Worm (Caenorhabditis elegans) whole organism, young adult: ENCODE measurements around the gene hsp-43.
A peak's percentile ranks its signal among the peaks of the same experiment; 100 is the strongest.

Experiments used
- B0035.1 ChIP-seq: sonication (generic microtip); optimal IDR thresholded peaks from 2 replicates; lab custom pipeline; 2016; ENCODE audit warnings: missing genetic modification characterization, mild to moderate bottlenecking, missing compliant biosample characterization, missing genotype, missing genetic modification reagents
- C06A6.2 ChIP-seq: fragments of 200-800 bp; sonication (Bioruptor generic); conservative IDR thresholded peaks from 2 replicates; pipeline ENCODE4 v1.3.6; 2022; ENCODE audit warnings: missing genetic modification characterization, missing compliant biosample characterization
- F23B12.7 ChIP-seq: sonication (generic microtip); optimal IDR thresholded peaks from 2 replicates; lab custom pipeline; 2017; ENCODE audit warnings: missing genetic modification characterization, mild to moderate bottlenecking, missing compliant biosample characterization, antibody characterized with exemption, moderate library complexity; ENCODE audit not compliant: insufficient read depth
- F49E8.2 ChIP-seq: sonication (generic microtip); optimal IDR thresholded peaks from 3 replicates; lab custom pipeline; 2017; ENCODE audit warnings: missing genetic modification characterization, mild to moderate bottlenecking, missing compliant biosample characterization, antibody characterized with exemption, moderate library complexity; ENCODE audit not compliant: insufficient read depth
- K12H6.12 ChIP-seq: fragments of 200-800 bp; sonication (Bioruptor generic); optimal IDR thresholded peaks from 2 replicates; lab custom pipeline; 2018; ENCODE audit warnings: mild to moderate bottlenecking, missing genetic modification characterization, missing compliant biosample characterization
- Y79H2A.3 ChIP-seq: fragments of 200-800 bp; sonication (Bioruptor generic); conservative IDR thresholded peaks from 2 replicates; pipeline ENCODE4 v1.3.6; 2022; ENCODE audit warnings: missing genetic modification reagents, missing genetic modification characterization, missing compliant biosample characterization
- ZK185.1 ChIP-seq: sonication (generic microtip); optimal IDR thresholded peaks from 2 replicates; lab custom pipeline; 2016; ENCODE audit warnings: mild to moderate bottlenecking, missing genetic modification characterization, missing compliant biosample characterization; ENCODE audit not compliant: poor library complexity, severe bottlenecking
- akir-1 ChIP-seq: fragments of 200-800 bp; sonication (Bioruptor generic); optimal IDR thresholded peaks from 2 replicates; lab custom pipeline; 2018; ENCODE audit warnings: mild to moderate bottlenecking, missing genetic modification characterization, moderate library complexity, missing compliant biosample characterization
- aptf-3 ChIP-seq: fragments of 200-800 bp; sonication (Bioruptor generic); IDR thresholded peaks from 2 replicates; pipeline ENCODE4 v1.3.6; 2022; ENCODE audit warnings: missing genetic modification characterization, missing compliant biosample characterization
- attf-3 ChIP-seq: fragments of 200-800 bp; sonication (Bioruptor generic); conservative IDR thresholded peaks from 2 replicates; pipeline ENCODE4 v1.3.6; 2022; ENCODE audit warnings: missing genetic modification reagents, missing genetic modification characterization, missing compliant biosample characterization
- attf-5 ChIP-seq: fragments of 200-800 bp; sonication (Bioruptor generic); optimal IDR thresholded peaks from 2 replicates; lab custom pipeline; 2018; ENCODE audit warnings: mild to moderate bottlenecking, missing genetic modification characterization, missing compliant biosample characterization
- attf-6 ChIP-seq: fragments of 200-800 bp; sonication (Bioruptor generic); IDR thresholded peaks from 2 replicates; pipeline ENCODE4 v1.3.6; 2022; ENCODE audit warnings: missing genetic modification reagents, missing genetic modification characterization, missing compliant biosample characterization
- cebp-2 ChIP-seq: fragments of 200-800 bp; sonication (Bioruptor generic); IDR thresholded peaks from 2 replicates; pipeline ENCODE4 v1.3.6; 2022; ENCODE audit warnings: missing genetic modification characterization, missing compliant biosample characterization
- ceh-100 ChIP-seq: fragments of 200-800 bp; sonication (Bioruptor generic); IDR thresholded peaks from 2 replicates; pipeline ENCODE4 v1.3.6; 2022; ENCODE audit warnings: missing genetic modification reagents, missing genetic modification characterization, missing compliant biosample characterization
- ceh-79 ChIP-seq: sonication (generic microtip); optimal IDR thresholded peaks from 2 replicates; lab custom pipeline; 2017; ENCODE audit warnings: mild to moderate bottlenecking, missing genetic modification characterization, missing compliant biosample characterization
- chd-7 ChIP-seq: sonication (generic microtip); optimal IDR thresholded peaks from 2 replicates; lab custom pipeline; 2016; ENCODE audit warnings: mild to moderate bottlenecking, missing genetic modification characterization, moderate library complexity, missing compliant biosample characterization
- dox-1 ChIP-seq: fragments of 200-800 bp; sonication (Bioruptor generic); IDR thresholded peaks from 2 replicates; pipeline ENCODE4 v1.3.6; 2022; ENCODE audit warnings: missing genetic modification reagents, missing genetic modification characterization, missing compliant biosample characterization
- egl-18 ChIP-seq: fragments of 200-800 bp; sonication (Bioruptor generic); IDR thresholded peaks from 2 replicates; pipeline ENCODE4 v1.3.6; 2022; ENCODE audit warnings: missing genetic modification reagents, missing genetic modification characterization, missing compliant biosample characterization
- gei-17 ChIP-seq: fragments of 200-800 bp; sonication (Bioruptor generic); optimal IDR thresholded peaks from 2 replicates; lab custom pipeline; 2018; ENCODE audit warnings: mild to moderate bottlenecking, missing genetic modification characterization, missing compliant biosample characterization
- lin-26 ChIP-seq: fragments of 200-800 bp; sonication (Bioruptor generic); IDR thresholded peaks from 2 replicates; pipeline ENCODE4 v1.3.6; 2022; ENCODE audit warnings: missing genetic modification reagents, missing genetic modification characterization, missing compliant biosample characterization
- lin-35 ChIP-seq, 3 experiments: fragments of 150-350 bp in 2 of 3; sonication (generic microtip) in 1 of 3; optimal IDR thresholded peaks; 2 replicates each; lab custom pipeline; 2014 to 2018; ENCODE audit warnings: missing biosample characterization in 3 of 3, missing genetic modification characterization in 3 of 3, missing genetic modification reagents in 3 of 3
- lin-40 ChIP-seq: sonication (generic microtip); optimal IDR thresholded peaks from 2 replicates; lab custom pipeline; 2016; ENCODE audit warnings: missing genetic modification characterization, mild to moderate bottlenecking, missing compliant biosample characterization, missing genotype, missing genetic modification reagents
- madf-3 ChIP-seq: fragments of 200-800 bp; sonication (Bioruptor generic); IDR thresholded peaks from 2 replicates; pipeline ENCODE4 v1.3.6; 2022; ENCODE audit warnings: missing genetic modification reagents, missing genetic modification characterization, missing compliant biosample characterization
- madf-6 ChIP-seq: fragments of 200-800 bp; sonication (Bioruptor generic); IDR thresholded peaks from 2 replicates; pipeline ENCODE4 v1.3.6; 2022; ENCODE audit warnings: missing genetic modification reagents, missing genetic modification characterization, missing compliant biosample characterization
- mes-4 ChIP-seq: sonication (generic microtip); optimal IDR thresholded peaks from 2 replicates; lab custom pipeline; 2016; ENCODE audit warnings: missing genotype, missing genetic modification characterization, missing compliant biosample characterization
- repo-1 ChIP-seq: sonication (generic microtip); optimal IDR thresholded peaks from 2 replicates; lab custom pipeline; 2017; ENCODE audit warnings: mild to moderate bottlenecking, missing genetic modification characterization, missing compliant biosample characterization
- tbx-9 ChIP-seq: sonication (generic microtip); optimal IDR thresholded peaks from 2 replicates; lab custom pipeline; 2016; ENCODE audit warnings: borderline replicate concordance, missing genetic modification characterization, inconsistent platforms, missing compliant biosample characterization
- unc-62 ChIP-seq: fragments of 150-350 bp; optimal IDR thresholded peaks from 2 replicates; lab custom pipeline; 2014; ENCODE audit warnings: missing biosample characterization, missing genetic modification reagents, missing genetic modification characterization
- zim-3 ChIP-seq: sonication (generic microtip); optimal IDR thresholded peaks from 2 replicates; lab custom pipeline; 2017; ENCODE audit warnings: mild to moderate bottlenecking, missing genetic modification characterization, moderate library complexity, missing compliant biosample characterization
- ztf-25 ChIP-seq: fragments of 200-800 bp; sonication (Bioruptor generic); IDR thresholded peaks from 2 replicates; pipeline ENCODE4 v1.3.6; 2022; ENCODE audit warnings: missing genetic modification reagents, missing genetic modification characterization, missing compliant biosample characterization
- ztf-26 ChIP-seq: sonication (generic microtip); optimal IDR thresholded peaks from 2 replicates; lab custom pipeline; 2017; ENCODE audit warnings: missing genetic modification characterization, missing compliant biosample characterization
- ztf-28 ChIP-seq: fragments of 200-800 bp; sonication (Bioruptor generic); IDR thresholded peaks from 2 replicates; pipeline ENCODE4 v1.3.6; 2022; ENCODE audit warnings: missing genetic modification reagents, missing genetic modification characterization, missing compliant biosample characterization
- ztf-6 ChIP-seq: fragments of 200-800 bp; sonication (Bioruptor generic); IDR thresholded peaks from 2 replicates; pipeline ENCODE4 v1.3.6; 2022; ENCODE audit warnings: missing genetic modification reagents, missing genetic modification characterization, missing compliant biosample characterization

hsp-43 gene

ce11 chrX:6201542-6201941 is 33.8 kb downstream of the hsp-43 start:
- peak; percentile 3 for TF ChIP-seq ztf-26 (tag; lab: Kevin White, UChicago)
- TF ChIP-seq lin-26 (GFP tag; lab: Robert Waterston, UW) = 0 out of 2 replicates have a peak, but pooled peaks have one; percentile 45
- TF ChIP-seq C06A6.2 (GFP tag; lab: Robert Waterston, UW) = 0 out of 2 replicates have a peak, but pooled peaks have one; percentile 18
- TF ChIP-seq B0035.1 (tag; lab: Kevin White, UChicago) = no peak
- no peak for TF ChIP-seq madf-3 (GFP tag; lab: Robert Waterston, UW)
- TF ChIP-seq chd-7 (tag; lab: Kevin White, UChicago) = peak; percentile 29

ce11 chrX:6196627-6197026 is 38.7 kb downstream of the hsp-43 start, which contains the start of gene daf-9:
TSS of gene daf-9 (plus strand) at chrX:6196927.
- TF ChIP-seq Y79H2A.3 (no peak), ZK185.1 (tag; lab: Kevin White, UChicago) (no peak), madf-3 (GFP tag; lab: Robert Waterston, UW) (no peak), akir-1 (GFP tag; lab: Kevin White, UChicago) (no peak), aptf-3 (GFP tag; lab: Robert Waterston, UW) (no peak), attf-5 (GFP tag; lab: Kevin White, UChicago) (no peak), mes-4 (tag; lab: Kevin White, UChicago) (no peak), lin-40 (tag; lab: Kevin White, UChicago) (no peak), madf-6 (no peak), egl-18 (GFP tag; lab: Robert Waterston, UW) (no peak), K12H6.12 (tag; lab: Kevin White, UChicago) (no peak), ztf-28 (GFP tag; lab: Robert Waterston, UW) (no peak), repo-1 (no peak), zim-3 (tag; lab: Kevin White, UChicago) (no peak)
- TF ChIP-seq, all 124 proteins: peak for 0

- no peak for TF ChIP-seq attf-5 (GFP tag; lab: Kevin White, UChicago)
- no peak for TF ChIP-seq F23B12.7 (tag; lab: Kevin White, UChicago)
These were observed 41.1 kb downstream of the hsp-43 start, which contains the start of gene ceh-54 for ce11 chrX:6194191-6194724. TSS of gene ceh-54 (minus strand) at chrX:6194241.

- TF ChIP-seq Y79H2A.3 (no peak), repo-1 (no peak), ceh-100 (GFP tag; lab: Robert Waterston, UW) (no peak), ztf-6 (no peak)
These were observed 45.4 kb downstream of the hsp-43 start, which contains the start of gene T13C5.9 for ce11 chrX:6189955-6190354. TSS of gene T13C5.9 (plus strand) at chrX:6190255.

DNA sequence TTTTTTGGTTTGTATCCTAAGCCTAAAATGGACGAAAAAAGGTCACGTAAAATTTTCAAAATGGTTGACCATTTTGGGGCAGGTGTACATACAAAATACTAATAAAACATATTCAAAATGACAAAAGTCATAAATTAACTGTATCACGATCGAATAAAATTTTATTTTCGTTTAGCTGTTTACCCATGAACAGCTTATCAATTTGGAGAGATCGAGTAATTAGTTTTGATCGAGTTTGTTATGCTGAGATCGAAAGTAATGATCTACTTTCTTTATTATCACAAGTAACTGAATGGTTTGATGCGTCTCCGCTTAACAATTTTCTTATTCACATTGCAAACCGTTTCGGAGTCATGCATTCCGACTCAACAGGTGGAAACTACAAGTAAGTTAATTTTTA is 47.5 kb downstream of the hsp-43 start, which contains the start of gene T13C5.10:
Gene T13C5.10, plus strand, starts transcription at position 301 of the 400 bp plus-strand sequence.
- TF ChIP-seq attf-6 = no peak
- no peak for TF ChIP-seq cebp-2 (GFP tag; lab: Robert Waterston, UW)
- TF ChIP-seq F49E8.2 (tag; lab: Kevin White, UChicago) = no peak
- TF ChIP-seq ceh-79 (tag; lab: Kevin White, UChicago) = no peak
- TF ChIP-seq akir-1 (GFP tag; lab: Kevin White, UChicago) = no peak

DNA sequence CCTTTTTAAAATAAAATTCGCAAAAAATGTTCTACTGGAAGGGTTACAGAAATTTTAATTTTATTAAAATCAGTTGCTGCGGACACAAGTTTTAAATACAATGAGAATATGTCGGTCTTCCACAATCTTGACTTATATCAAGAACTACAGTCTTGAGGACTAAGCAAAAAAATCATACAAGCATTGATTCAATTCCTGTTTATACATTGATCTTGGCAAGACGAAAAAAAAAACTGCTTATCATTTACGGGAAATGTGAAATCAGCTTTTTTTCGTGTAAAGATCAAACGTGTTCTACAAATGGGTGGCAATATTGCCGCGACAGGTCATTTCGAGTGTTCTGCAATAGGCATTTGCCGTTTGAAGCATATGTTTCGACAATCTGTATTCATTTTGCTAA is 50.6 kb downstream of the hsp-43 start, which contains the start of gene T13C5.2:
Gene T13C5.2, plus strand, starts transcription at position 301 of the 400 bp plus-strand sequence.
- TF ChIP-seq ztf-25 (GFP tag; lab: Robert Waterston, UW) (no peak), B0035.1 (tag; lab: Kevin White, UChicago) (no peak), ZK185.1 (tag; lab: Kevin White, UChicago) (no peak), lin-35 (GFP tag; optimal IDR thresholded peaks at IDR 0.05; lab: Kevin White, UChicago) (no peak), dox-1 (no peak), attf-3 (GFP tag; lab: Robert Waterston, UW) (no peak), unc-62 (GFP tag; lab: Kevin White, UChicago) (no peak), gei-17 (no peak), tbx-9 (tag; lab: Kevin White, UChicago) (no peak)
